Worm (Caenorhabditis elegans): ENCODE results near the gene C55A6.4.

DNA sequence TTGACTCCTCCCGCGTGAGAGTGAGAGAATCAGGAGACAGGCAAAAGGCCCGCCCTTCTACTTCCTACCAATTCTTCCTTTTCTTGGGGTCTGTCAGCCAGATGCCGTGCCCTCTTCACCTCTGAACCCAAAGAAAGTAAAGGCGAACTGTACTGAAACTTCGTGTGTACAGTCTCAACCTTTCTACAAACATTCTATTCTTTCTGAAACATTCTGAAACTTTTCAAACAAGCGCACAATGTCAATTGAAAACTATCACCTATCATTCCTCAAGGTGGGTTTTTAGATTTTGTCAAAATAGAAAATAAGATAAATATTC lies 14.8 kb upstream of the C55A6.4 start:
- TF ChIP-seq fkh-10 (GFP tag; optimal IDR thresholded peaks at IDR 0.05) (no peak), lin-13 (GFP tag; optimal IDR thresholded peaks at IDR 0.05) (no peak), mes-2 (tag; optimal IDR thresholded peaks at IDR 0.05; ENCODE audit: poor library complexity, severe bottlenecking) (no peak), dmd-9 (GFP tag; IDR thresholded peaks at IDR 0.05) (no peak), zag-1 (tag; optimal IDR thresholded peaks at IDR 0.05) (no peak), daf-16 (GFP tag; optimal IDR thresholded peaks at IDR 0.05) (no peak), daf-16 (tag; optimal IDR thresholded peaks at IDR 0.05) (no peak), pha-4 (GFP tag; IDR thresholded peaks at IDR 0.05) (no peak), pha-4 (tag; optimal IDR thresholded peaks at IDR 0.05) (no peak), hlh-30 (tag; optimal IDR thresholded peaks at IDR 0.05; ENCODE audit: insufficient read depth) (no peak), ztf-11 (tag; optimal IDR thresholded peaks at IDR 0.05) (no peak)

Measured in whole organism, L4 larva.